Worm (Caenorhabditis elegans) whole organism, L3 larva: ENCODE measurements around the gene fkh-2.

Experiments used
- ceh-28 ChIP-seq: fragments of 150-350 bp; optimal IDR thresholded peaks from 2 replicates; lab custom pipeline; 2014; ENCODE audit warnings: missing biosample characterization, missing genetic modification reagents, missing genetic modification characterization
- unc-39 ChIP-seq: sonication (generic microtip); optimal IDR thresholded peaks from 4 replicates; lab custom pipeline; 2017; ENCODE audit warnings: missing biosample characterization, missing genetic modification characterization

- TF ChIP-seq ceh-28 (tag; lab: Kevin White, UChicago): no peak
- no peak for TF ChIP-seq unc-39
Observed at ce11 chrX:3766552-3766951, 24.4 kb upstream of the fkh-2 start, which contains the start of gene F47B7.4.
